Worm (Caenorhabditis elegans): ENCODE measurements around the gene Y70C5B.2.
"Not testable (repeated sequence)": the region's sequence is repeated elsewhere in the genome, so short reads cannot be mapped to it uniquely, and the experiment has no call there.

DNA sequence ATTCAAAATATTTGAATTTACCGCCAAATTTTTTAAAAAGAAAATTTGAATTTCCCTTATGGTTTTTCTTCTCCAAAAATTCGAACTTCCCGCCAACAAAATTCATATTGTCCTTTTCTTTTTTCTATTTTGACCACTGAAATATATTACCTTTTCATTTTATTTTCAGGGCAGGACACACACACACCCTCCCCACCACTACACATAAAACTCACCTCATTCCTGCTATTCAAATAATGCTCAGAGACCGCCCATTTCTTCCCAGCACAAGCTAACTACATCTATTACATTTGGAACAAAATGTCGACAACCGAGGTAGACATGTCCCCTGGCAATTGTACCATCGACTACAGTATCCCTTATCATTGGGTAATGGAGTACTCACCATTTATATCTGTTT lies 6.5 kb downstream of the Y70C5B.2 start, which contains the start of gene W06G6.15:
- TF ChIP-seq ceh-13 (GFP tag; optimal IDR thresholded peaks at IDR 0.05); ama-1 (optimal IDR thresholded peaks at IDR 0.05); hmbx-1 (tag; optimal IDR thresholded peaks at IDR 0.05); hnd-1 (tag; optimal IDR thresholded peaks at IDR 0.05); tbx-11 (GFP tag; IDR thresholded peaks at IDR 0.05): not testable (repeated sequence)

Data from whole organism, early embryonic.